Fruit fly (Drosophila melanogaster) whole organism, embryonic: ENCODE measurements around the gene CG42263.

Source experiments
- Asciz ChIP-seq: fragments of 200-800 bp; sonication (Bioruptor generic); optimal IDR thresholded peaks from 2 replicates; lab custom pipeline; 2017; ENCODE audit warnings: missing biosample characterization, mild to moderate bottlenecking, missing genetic modification characterization, missing genetic modification reagents
- B-H2 ChIP-seq: fragments of 200-800 bp; sonication (Bioruptor generic); optimal IDR thresholded peaks from 2 replicates; lab custom pipeline; 2018; ENCODE audit warnings: missing biosample characterization, mild to moderate bottlenecking, missing genetic modification characterization
- CG10267 ChIP-seq: fragments of 200-800 bp; sonication (Bioruptor generic); optimal IDR thresholded peaks from 2 replicates; lab custom pipeline; 2018; ENCODE audit warnings: missing biosample characterization, mild to moderate bottlenecking, missing genetic modification characterization, moderate library complexity
- CG10462 ChIP-seq: fragments of 200-800 bp; sonication (Bioruptor generic); optimal IDR thresholded peaks from 2 replicates; lab custom pipeline; 2016; ENCODE audit warnings: missing biosample characterization, missing genetic modification characterization
- CG11093 ChIP-seq: fragments of 200-800 bp; sonication (Bioruptor generic); IDR thresholded peaks from 3 replicates; pipeline ENCODE4 v1.3.6; 2022; ENCODE audit warnings: missing biosample characterization, missing genetic modification characterization
- CG11723 ChIP-seq: fragments of 200-800 bp; sonication (Bioruptor generic); optimal IDR thresholded peaks from 2 replicates; lab custom pipeline; 2017; ENCODE audit warnings: missing biosample characterization, mild to moderate bottlenecking, missing genetic modification characterization
- CG13296 ChIP-seq: fragments of 200-800 bp; sonication (Bioruptor generic); optimal IDR thresholded peaks from 3 replicates; lab custom pipeline; 2018; ENCODE audit warnings: missing biosample characterization, mild to moderate bottlenecking, missing genetic modification characterization
- CG15011 ChIP-seq: fragments of 200-800 bp; sonication (Bioruptor generic); optimal IDR thresholded peaks from 3 replicates; lab custom pipeline; 2018; ENCODE audit warnings: missing biosample characterization, mild to moderate bottlenecking, missing genetic modification characterization
- CG1647 ChIP-seq: fragments of 200-800 bp; sonication (Bioruptor generic); optimal IDR thresholded peaks from 3 replicates; lab custom pipeline; 2016; ENCODE audit warnings: missing biosample characterization, missing genetic modification characterization
- CG17385 ChIP-seq: fragments of 200-800 bp; sonication (Bioruptor generic); optimal IDR thresholded peaks from 3 replicates; lab custom pipeline; 2018; ENCODE audit warnings: missing biosample characterization, mild to moderate bottlenecking, missing genetic modification characterization
- CG2889 ChIP-seq: fragments of 200-800 bp; sonication (Bioruptor generic); IDR thresholded peaks from 3 replicates; pipeline ENCODE4 v1.3.6; 2022; ENCODE audit warnings: missing biosample characterization, missing genetic modification characterization
- CG30403 ChIP-seq: fragments of 200-800 bp; sonication (Bioruptor generic); optimal IDR thresholded peaks from 3 replicates; lab custom pipeline; 2016; ENCODE audit warnings: missing biosample characterization, missing genetic modification characterization
- CG31441 ChIP-seq: fragments of 200-800 bp; sonication (Bioruptor generic); IDR thresholded peaks from 2 replicates; pipeline ENCODE4 v1.3.6; 2022; ENCODE audit warnings: missing biosample characterization, missing genetic modification characterization
- CG3163 ChIP-seq: fragments of 200-800 bp; sonication (Bioruptor generic); optimal IDR thresholded peaks from 3 replicates; lab custom pipeline; 2016; ENCODE audit warnings: missing biosample characterization, missing genetic modification characterization
- CG3407 ChIP-seq: fragments of 200-800 bp; sonication (Bioruptor generic); optimal IDR thresholded peaks from 2 replicates; lab custom pipeline; 2018; ENCODE audit warnings: missing biosample characterization, mild to moderate bottlenecking, missing genetic modification characterization
- CG5953 ChIP-seq: fragments of 200-800 bp; sonication (Bioruptor generic); IDR thresholded peaks from 2 replicates; pipeline ENCODE4 v1.3.6; 2022; ENCODE audit warnings: missing biosample characterization, missing genetic modification characterization
- CG6689 ChIP-seq: fragments of 200-800 bp; sonication (Bioruptor generic); IDR thresholded peaks from 2 replicates; pipeline ENCODE4 v1.3.6; 2022; ENCODE audit warnings: missing biosample characterization, missing genetic modification characterization
- CG7987 ChIP-seq: fragments of 200-800 bp; sonication (Bioruptor generic); optimal IDR thresholded peaks from 2 replicates; lab custom pipeline; 2018; ENCODE audit warnings: missing biosample characterization, mild to moderate bottlenecking, missing genetic modification characterization, moderate library complexity
- CG8924 ChIP-seq: fragments of 200-800 bp; optimal IDR thresholded peaks from 3 replicates; lab custom pipeline; 2019; ENCODE audit warnings: missing biosample characterization, mild to moderate bottlenecking, missing genetic modification characterization, moderate library complexity
- CG9727 ChIP-seq: fragments of 200-800 bp; sonication (Bioruptor generic); optimal IDR thresholded peaks from 3 replicates; lab custom pipeline; 2017; ENCODE audit warnings: missing biosample characterization, mild to moderate bottlenecking, missing genetic modification characterization
- CG9876 ChIP-seq: fragments of 200-800 bp; sonication (Bioruptor generic); optimal IDR thresholded peaks from 2 replicates; lab custom pipeline; 2016; ENCODE audit warnings: missing biosample characterization, missing genetic modification characterization
- Camta ChIP-seq: fragments of 200-800 bp; sonication (Bioruptor generic); optimal IDR thresholded peaks from 2 replicates; lab custom pipeline; 2016; ENCODE audit warnings: missing biosample characterization, missing genetic modification characterization
- Dp ChIP-seq: fragments of 200-800 bp; sonication (Bioruptor generic); optimal IDR thresholded peaks from 2 replicates; lab custom pipeline; 2018; ENCODE audit warnings: missing biosample characterization, mild to moderate bottlenecking, missing genetic modification characterization, moderate library complexity
- Drgx ChIP-seq: fragments of 200-800 bp; sonication (Bioruptor generic); IDR thresholded peaks from 2 replicates; pipeline ENCODE4 v1.3.6; 2022; ENCODE audit warnings: missing biosample characterization, missing genetic modification characterization
- HLH54F ChIP-seq: fragments of 200-800 bp; sonication (Bioruptor generic); optimal IDR thresholded peaks from 3 replicates; lab custom pipeline; 2016; ENCODE audit warnings: missing biosample characterization, missing genetic modification characterization
- Hey ChIP-seq: fragments of 200-800 bp; sonication (Bioruptor generic); optimal IDR thresholded peaks from 3 replicates; lab custom pipeline; 2018; ENCODE audit warnings: missing biosample characterization, mild to moderate bottlenecking, missing genetic modification characterization
- HmgD ChIP-seq: fragments of 200-800 bp; sonication (Bioruptor generic); optimal IDR thresholded peaks from 3 replicates; lab custom pipeline; 2016; ENCODE audit warnings: missing biosample characterization, missing genetic modification characterization
- HmgZ ChIP-seq: fragments of 200-800 bp; sonication (Bioruptor generic); optimal IDR thresholded peaks from 2 replicates; lab custom pipeline; 2018; ENCODE audit warnings: missing biosample characterization, mild to moderate bottlenecking, missing genetic modification characterization
- Hr51 ChIP-seq, 2 experiments: fragments of 200-800 bp; sonication (Bioruptor generic); optimal IDR thresholded peaks; 2 replicates in 1 of 2; 3 replicates in 1 of 2; lab custom pipeline; 2016 to 2018; ENCODE audit warnings: missing biosample characterization in 2 of 2, missing genetic modification characterization in 2 of 2, mild to moderate bottlenecking in 1 of 2, moderate library complexity in 1 of 2
- MTF-1 ChIP-seq: fragments of 200-800 bp; sonication (Bioruptor generic); optimal IDR thresholded peaks from 2 replicates; lab custom pipeline; 2018; ENCODE audit warnings: missing biosample characterization, mild to moderate bottlenecking, missing genetic modification characterization, borderline replicate concordance
- NC2α ChIP-seq: fragments of 200-800 bp; sonication (Bioruptor generic); optimal IDR thresholded peaks from 2 replicates; lab custom pipeline; 2016; ENCODE audit warnings: missing biosample characterization, missing genetic modification characterization
- Nf-YB ChIP-seq: fragments of 200-800 bp; sonication (Bioruptor generic); optimal IDR thresholded peaks from 3 replicates; lab custom pipeline; 2019; ENCODE audit warnings: missing biosample characterization, mild to moderate bottlenecking, missing genetic modification characterization, moderate library complexity
- Sry-δ ChIP-seq: fragments of 200-800 bp; sonication (Bioruptor generic); optimal IDR thresholded peaks from 2 replicates; lab custom pipeline; 2016; ENCODE audit warnings: missing biosample characterization, missing genetic modification characterization
- YL-1 ChIP-seq: fragments of 200-800 bp; sonication (Bioruptor generic); optimal IDR thresholded peaks from 3 replicates; lab custom pipeline; 2017; ENCODE audit warnings: missing biosample characterization, mild to moderate bottlenecking, missing genetic modification characterization
- az2 ChIP-seq: fragments of 200-800 bp; sonication (Bioruptor generic); optimal IDR thresholded peaks from 3 replicates; lab custom pipeline; 2016; ENCODE audit warnings: missing biosample characterization, missing genetic modification characterization
- bab2 ChIP-seq: fragments of 200-800 bp; sonication (Bioruptor generic); optimal IDR thresholded peaks from 2 replicates; lab custom pipeline; 2016; ENCODE audit warnings: missing biosample characterization, missing genetic modification characterization
- cas ChIP-seq: fragments of 200-800 bp; sonication (Bioruptor generic); IDR thresholded peaks from 2 replicates; pipeline ENCODE4 v1.3.6; 2022; ENCODE audit warnings: missing biosample characterization, missing genetic modification characterization
- cwo ChIP-seq: fragments of 200-800 bp; sonication (Bioruptor generic); optimal IDR thresholded peaks from 3 replicates; lab custom pipeline; 2017; ENCODE audit warnings: missing biosample characterization, missing genetic modification characterization, mild to moderate bottlenecking, moderate library complexity, missing genetic modification reagents
- gcm ChIP-seq: fragments of 200-800 bp; sonication (Bioruptor generic); optimal IDR thresholded peaks from 2 replicates; lab custom pipeline; 2019; ENCODE audit warnings: missing biosample characterization, mild to moderate bottlenecking, missing genetic modification characterization, moderate library complexity
- gt ChIP-seq: fragments of 200-800 bp; sonication (Bioruptor generic); IDR thresholded peaks from 2 replicates; pipeline ENCODE4 v1.3.6; 2022; ENCODE audit warnings: missing biosample characterization, missing genetic modification characterization
- mld ChIP-seq: fragments of 200-800 bp; sonication (Bioruptor generic); IDR thresholded peaks from 3 replicates; pipeline ENCODE4 v1.3.6; 2022; ENCODE audit warnings: missing biosample characterization, missing genetic modification characterization; ENCODE audit not compliant: partially characterized antibody
- oc ChIP-seq: fragments of 200-800 bp; sonication (Bioruptor generic); optimal IDR thresholded peaks from 2 replicates; lab custom pipeline; 2018; ENCODE audit warnings: missing biosample characterization, mild to moderate bottlenecking, missing genetic modification characterization, moderate library complexity
- phol ChIP-seq: fragments of 200-800 bp; sonication (Bioruptor generic); optimal IDR thresholded peaks from 3 replicates; lab custom pipeline; 2018; ENCODE audit warnings: missing biosample characterization, mild to moderate bottlenecking, missing genetic modification characterization, moderate library complexity
- ranshi ChIP-seq: fragments of 200-800 bp; sonication (Bioruptor generic); IDR thresholded peaks from 2 replicates; pipeline ENCODE4 v1.3.6; 2022; ENCODE audit warnings: missing biosample characterization, missing genetic modification characterization
- scrt ChIP-seq: fragments of 200-800 bp; sonication (Bioruptor generic); optimal IDR thresholded peaks from 2 replicates; lab custom pipeline; 2018; ENCODE audit warnings: missing biosample characterization, mild to moderate bottlenecking, missing genetic modification characterization, moderate library complexity
- sens ChIP-seq: fragments of 200-800 bp; sonication (Bioruptor generic); peaks from one replicate; lab custom pipeline; 2016; ENCODE audit warnings: missing biosample characterization, missing genetic modification characterization
- slp2 ChIP-seq: fragments of 200-800 bp; sonication (Bioruptor generic); optimal IDR thresholded peaks from 2 replicates; lab custom pipeline; 2016; ENCODE audit warnings: missing biosample characterization, missing genetic modification characterization
- tna ChIP-seq: fragments of 200-800 bp; sonication (Bioruptor generic); IDR thresholded peaks from 2 replicates; pipeline ENCODE4 v1.3.6; 2022; ENCODE audit warnings: missing biosample characterization, missing genetic modification characterization; ENCODE audit not compliant: partially characterized antibody
- vfl ChIP-seq: fragments of 200-800 bp; sonication (Bioruptor generic); optimal IDR thresholded peaks from 2 replicates; lab custom pipeline; 2016; ENCODE audit warnings: missing biosample characterization, missing genetic modification characterization
- wek ChIP-seq: fragments of 200-800 bp; sonication (Bioruptor generic); optimal IDR thresholded peaks from 3 replicates; lab custom pipeline; 2018; ENCODE audit warnings: missing biosample characterization, mild to moderate bottlenecking, missing genetic modification characterization, moderate library complexity
- zen ChIP-seq: fragments of 200-800 bp; sonication (Bioruptor generic); optimal IDR thresholded peaks from 3 replicates; lab custom pipeline; 2018; ENCODE audit warnings: missing biosample characterization, mild to moderate bottlenecking, missing genetic modification characterization, moderate library complexity

CG42263 gene

dm6 chr3L:19991714-19992231, 36.2 kb upstream of the CG42263 start, which contains the start of the genes CG7646 and Nca (continued):
- no peak for TF ChIP-seq cwo (GFP tag; lab: Kevin White, UChicago)
- TF ChIP-seq gcm = no peak
- TF ChIP-seq HLH54F = no peak
- no peak for TF ChIP-seq cas (GFP tag; lab: Robert Waterston, UW)
- TF ChIP-seq YL-1 (GFP tag; lab: Kevin White, UChicago) = peak; percentile 65
- no peak for TF ChIP-seq Camta (GFP tag; lab: Kevin White, UChicago)
- no peak for TF ChIP-seq CG1647 (GFP tag; lab: Kevin White, UChicago)
- TF ChIP-seq slp2 (GFP tag; lab: Kevin White, UChicago) = no peak
- TF ChIP-seq Dp (GFP tag; lab: Kevin White, UChicago) = peak; percentile 60
- TF ChIP-seq phol (tag; lab: Kevin White, UChicago) = peak; percentile 13
- TF ChIP-seq NC2α (GFP tag; lab: Kevin White, UChicago) = no peak
- peak; percentile 86 for TF ChIP-seq sens (GFP tag; lab: Kevin White, UChicago)
- peak; percentile 2 for TF ChIP-seq MTF-1
- no peak for TF ChIP-seq CG5953 (GFP tag; lab: Robert Waterston, UW)
- TF ChIP-seq CG2889 (GFP tag; lab: Robert Waterston, UW) = no peak
- TF ChIP-seq CG6689 (GFP tag; lab: Robert Waterston, UW) = no peak
- peak in 1 of 2 experiments; percentile 4 for TF ChIP-seq Hr51 (GFP tag; optimal IDR thresholded peaks at IDR 0.05; lab: Kevin White, UChicago)
- no peak for TF ChIP-seq scrt (GFP tag; lab: Kevin White, UChicago)
- TF ChIP-seq wek = peak; percentile 75
- TF ChIP-seq vfl = no peak
- TF ChIP-seq CG15011 (GFP tag; lab: Kevin White, UChicago) = no peak
- TF ChIP-seq bab2 (GFP tag; lab: Kevin White, UChicago) = no peak
- peak; percentile 92 for TF ChIP-seq Sry-δ (GFP tag; lab: Kevin White, UChicago)
- TF ChIP-seq CG7987 (GFP tag; lab: Kevin White, UChicago) = peak; percentile 4
- TF ChIP-seq mld (GFP tag; lab: Robert Waterston, UW) = peak; percentile 89
- peak; percentile 36 for TF ChIP-seq CG10267 (tag; lab: Kevin White, UChicago)
- TF ChIP-seq B-H2 (GFP tag; lab: Kevin White, UChicago) = no peak
- no peak for TF ChIP-seq CG30403 (GFP tag; lab: Kevin White, UChicago)
- peak; percentile 52 for TF ChIP-seq HmgZ (tag; lab: Kevin White, UChicago)
- TF ChIP-seq CG8924 = peak; percentile 50
- no peak for TF ChIP-seq Hey (tag; lab: Kevin White, UChicago)
- peak; percentile 78; the same call in 1 of the 2 replicates for TF ChIP-seq ranshi (GFP tag; lab: Robert Waterston, UW)
- TF ChIP-seq CG31441 (GFP tag; lab: Robert Waterston, UW) = peak; percentile 32; the same call in 1 of the 2 replicates
- no peak for TF ChIP-seq CG9876 (GFP tag; lab: Kevin White, UChicago)
- no peak for TF ChIP-seq Drgx (GFP tag; lab: Robert Waterston, UW)
- TF ChIP-seq CG3407 (GFP tag; lab: Kevin White, UChicago) = no peak
- no peak for TF ChIP-seq gt
- no peak for TF ChIP-seq CG11723 (GFP tag; lab: Kevin White, UChicago)
- TF ChIP-seq az2 (GFP tag; lab: Kevin White, UChicago) = no peak
- no peak for TF ChIP-seq Nf-YB (GFP tag; lab: Kevin White, UChicago)
- TF ChIP-seq tna (GFP tag; lab: Robert Waterston, UW) = peak; percentile 87
- no peak for TF ChIP-seq CG13296 (GFP tag; lab: Kevin White, UChicago)
- TF ChIP-seq CG3163 = no peak
- no peak; the same call in 2 of the 3 replicates for TF ChIP-seq CG11093
- no peak for TF ChIP-seq CG10462
- TF ChIP-seq CG17385 (GFP tag; lab: Kevin White, UChicago) = no peak
- TF ChIP-seq CG9727 = no peak
- no peak for TF ChIP-seq HmgD (GFP tag; lab: Kevin White, UChicago)
- no peak for TF ChIP-seq Asciz
- TF ChIP-seq zen (tag; lab: Kevin White, UChicago) = peak; percentile 55
- no peak for TF ChIP-seq oc (tag; lab: Kevin White, UChicago)
